Fruit fly (Drosophila melanogaster): ENCODE results near the gene Hsc70-4.
A peak's percentile ranks its signal among the peaks of the same experiment; 100 is the strongest.

DNA sequence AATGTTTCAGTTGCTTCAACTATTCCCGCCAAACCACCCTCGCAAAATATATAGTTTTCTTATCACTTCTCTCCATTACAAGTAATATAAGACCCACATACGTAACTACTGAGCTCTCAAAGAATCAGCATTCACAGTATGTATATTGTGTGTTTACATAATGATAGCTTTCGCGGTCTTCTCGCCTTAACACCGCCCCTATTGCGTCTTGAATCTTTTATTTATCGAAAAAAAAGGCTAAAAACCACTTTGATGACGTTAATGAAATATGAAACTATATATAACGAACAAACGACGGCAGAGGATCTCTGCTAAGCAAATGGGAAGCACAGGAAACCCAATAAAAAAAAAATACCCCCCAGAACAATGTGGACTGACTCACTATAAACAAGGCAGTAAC lies 45.1 kb upstream of the Hsc70-4 start:
- TF ChIP-seq CG7101 (tag; optimal IDR thresholded peaks at IDR 0.05) (no peak), tj (GFP tag; optimal IDR thresholded peaks at IDR 0.05) (no peak), Clk (GFP tag; optimal IDR thresholded peaks at IDR 0.05) (no peak), bab1 (GFP tag; optimal IDR thresholded peaks at IDR 0.05) (no peak), ovo (GFP tag; optimal IDR thresholded peaks at IDR 0.05) (no peak), toe (GFP tag; optimal IDR thresholded peaks at IDR 0.05) (no peak), CG1620 (GFP tag; optimal IDR thresholded peaks at IDR 0.05) (no peak), Crg-1 (GFP tag; optimal IDR thresholded peaks at IDR 0.05) (no peak), Mnt (GFP tag; optimal IDR thresholded peaks at IDR 0.05) (no peak), kay (GFP tag; ENCODE audit: borderline replicate concordance) (peak; percentile 47), CG12768 (GFP tag; optimal IDR thresholded peaks at IDR 0.05) (peak; percentile 25), CG33017 (tag; optimal IDR thresholded peaks at IDR 0.05) (no peak), CG7045 (GFP tag; optimal IDR thresholded peaks at IDR 0.05) (peak; percentile 7)

All from whole organism, adult.